Worm (Caenorhabditis elegans): ENCODE data around the gene K01A12.3.
A peak's percentile ranks its signal among the peaks of the same experiment; 100 is the strongest.

DNA sequence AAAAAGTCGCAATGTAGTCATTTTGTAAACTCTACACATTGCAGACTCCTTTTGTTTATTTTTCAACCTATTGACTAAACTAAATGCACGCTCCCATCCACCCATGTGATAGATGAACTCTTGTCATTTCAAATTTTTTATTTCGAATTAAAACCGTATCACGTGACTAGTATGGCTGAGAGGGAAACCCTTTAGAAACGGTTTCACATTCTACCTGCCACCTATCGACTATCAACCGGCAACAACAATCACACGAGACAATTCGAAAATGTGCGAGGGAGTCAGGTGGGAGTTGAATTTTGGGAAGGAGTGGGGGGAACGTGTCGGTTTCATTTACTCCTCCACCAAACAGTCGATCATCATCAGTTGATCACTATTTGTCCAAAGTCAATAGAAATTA lies 49.5 kb upstream of the K01A12.3 start:
- TF ChIP-seq pha-4 (tag; optimal IDR thresholded peaks at IDR 0.05) (peak; percentile 73), snpc-4 (GFP tag; optimal IDR thresholded peaks at IDR 0.05) (no peak), snpc-4 (tag; optimal IDR thresholded peaks at IDR 0.05) (no peak), hlh-26 (GFP tag; conservative IDR thresholded peaks at IDR 0.05) (no peak), snpc-3.4 (tag; optimal IDR thresholded peaks at IDR 0.05) (no peak)

All from whole organism, young adult.